Fruit fly (Drosophila melanogaster) whole organism, pupa: ENCODE data around the gene CG4911.
A peak's percentile ranks its signal among the peaks of the same experiment; 100 is the strongest.

Source experiments
- CG12605 ChIP-seq: fragments of 200-800 bp; sonication (Bioruptor generic); IDR thresholded peaks from 2 replicates; pipeline ENCODE4 v1.3.6; 2022; ENCODE audit warnings: missing biosample characterization, missing genetic modification characterization
- CG13204 ChIP-seq: fragments of 200-800 bp; sonication (Bioruptor generic); optimal IDR thresholded peaks from 2 replicates; lab custom pipeline; 2018; ENCODE audit warnings: missing biosample characterization, mild to moderate bottlenecking, missing genetic modification characterization, moderate library complexity
- CG15710 ChIP-seq: fragments of 200-800 bp; sonication (Bioruptor generic); optimal IDR thresholded peaks from 2 replicates; lab custom pipeline; 2018; ENCODE audit warnings: missing biosample characterization, mild to moderate bottlenecking, missing genetic modification characterization, moderate library complexity
- CG17806 ChIP-seq: fragments of 200-800 bp; sonication (Bioruptor generic); optimal IDR thresholded peaks from 2 replicates; lab custom pipeline; 2018; ENCODE audit warnings: missing biosample characterization, mild to moderate bottlenecking, missing genetic modification characterization, moderate library complexity
- CG32121 ChIP-seq: fragments of 200-800 bp; sonication (Bioruptor generic); IDR thresholded peaks from 2 replicates; pipeline ENCODE4 v1.3.6; 2022; ENCODE audit warnings: missing biosample characterization, missing genetic modification characterization
- CG34367 ChIP-seq: fragments of 200-800 bp; sonication (Bioruptor generic); optimal IDR thresholded peaks from 2 replicates; lab custom pipeline; 2018; ENCODE audit warnings: missing biosample characterization, mild to moderate bottlenecking, missing genetic modification characterization
- CG4496 ChIP-seq: fragments of 200-800 bp; sonication (Bioruptor generic); IDR thresholded peaks from 3 replicates; pipeline ENCODE4 v1.3.6; 2022; ENCODE audit warnings: missing biosample characterization, missing genetic modification characterization
- CG8159 ChIP-seq: fragments of 200-800 bp; sonication (Bioruptor generic); optimal IDR thresholded peaks from 3 replicates; lab custom pipeline; 2018; ENCODE audit warnings: missing biosample characterization, mild to moderate bottlenecking, missing genetic modification characterization, moderate library complexity
- CG8301 ChIP-seq: fragments of 200-800 bp; sonication (Bioruptor generic); optimal IDR thresholded peaks from 2 replicates; lab custom pipeline; 2018; ENCODE audit warnings: missing biosample characterization, mild to moderate bottlenecking, missing genetic modification characterization
- D1 ChIP-seq: fragments of 200-800 bp; sonication (Bioruptor generic); optimal IDR thresholded peaks from 2 replicates; lab custom pipeline; 2018; ENCODE audit warnings: missing biosample characterization, mild to moderate bottlenecking, missing genetic modification characterization, moderate library complexity
- EcR ChIP-seq: fragments of 200-800 bp; sonication (Bioruptor generic); optimal IDR thresholded peaks from 3 replicates; lab custom pipeline; 2019; ENCODE audit warnings: missing biosample characterization, missing genetic modification characterization, mild to moderate bottlenecking, moderate library complexity, missing genetic modification reagents
- Ets98B ChIP-seq: fragments of 200-800 bp; sonication (Bioruptor generic); IDR thresholded peaks from 2 replicates; pipeline ENCODE4 v1.3.6; 2022; ENCODE audit warnings: missing biosample characterization, missing genetic modification characterization
- Pif1A ChIP-seq: fragments of 200-800 bp; sonication (Bioruptor generic); optimal IDR thresholded peaks from 3 replicates; lab custom pipeline; 2016; ENCODE audit warnings: missing biosample characterization, missing genetic modification characterization
- Snoo ChIP-seq: fragments of 200-800 bp; sonication (Bioruptor generic); optimal IDR thresholded peaks from 3 replicates; lab custom pipeline; 2017; ENCODE audit warnings: missing biosample characterization, mild to moderate bottlenecking, missing genetic modification characterization, inconsistent platforms

dm6 chr3L:9072731-9073385, at the start of gene CG4911, which contains the start of gene CG4942:
- TF ChIP-seq Pif1A: no peak
- TF ChIP-seq CG32121 (GFP tag; lab: Robert Waterston, UW): peak; percentile 52; the same call in 1 of the 2 replicates
- no peak for TF ChIP-seq CG12605 (GFP tag; lab: Robert Waterston, UW)
- peak; percentile 79 for TF ChIP-seq CG4496 (GFP tag; lab: Robert Waterston, UW)
- no peak for TF ChIP-seq EcR (GFP tag; lab: Kevin White, UChicago)
- peak; percentile 52 for TF ChIP-seq CG15710 (tag; lab: Kevin White, UChicago)
- peak; percentile 70 for TF ChIP-seq CG8159 (tag; lab: Kevin White, UChicago)
- peak; percentile 51 for TF ChIP-seq Snoo (tag; lab: Kevin White, UChicago)
- peak; percentile 28; the same call in 1 of the 2 replicates for TF ChIP-seq Ets98B
- peak; percentile 52 for TF ChIP-seq CG34367 (tag; lab: Kevin White, UChicago)
- TF ChIP-seq CG17806 (tag; lab: Kevin White, UChicago): peak; percentile 50
- TF ChIP-seq CG13204 (GFP tag; lab: Kevin White, UChicago): no peak
- TF ChIP-seq CG8301 (tag; lab: Kevin White, UChicago): peak; percentile 61
- no peak for TF ChIP-seq D1
